Worm (Caenorhabditis elegans) whole organism, L1 larva: ENCODE data around the gene hil-1.

ENCODE experiments used
- aly-2 ChIP-seq: fragments of 150-350 bp; optimal IDR thresholded peaks from 2 replicates; lab custom pipeline; 2014; ENCODE audit warnings: missing biosample characterization, missing genetic modification characterization
- ceh-8 ChIP-seq: fragments of 200-800 bp; sonication (Bioruptor generic); optimal IDR thresholded peaks from 2 replicates; lab custom pipeline; 2018; ENCODE audit warnings: mild to moderate bottlenecking, missing genetic modification characterization, moderate library complexity, missing compliant biosample characterization
- efl-1 ChIP-seq, 4 experiments: fragments of 150-350 bp; optimal IDR thresholded peaks in 3 of 4; peaks in 1 of 4; 1 replicate in 1 of 4; 2 replicates in 3 of 4; lab custom pipeline; 2014; ENCODE audit warnings: missing biosample characterization in 2 of 4, missing genetic modification characterization in 2 of 4, missing genetic modification reagents in 2 of 4
- fkh-10 ChIP-seq: sonication (generic microtip); optimal IDR thresholded peaks from 2 replicates; lab custom pipeline; 2017; ENCODE audit warnings: missing biosample characterization, missing genetic modification reagents, missing genetic modification characterization
- irx-1 ChIP-seq: sonication (generic microtip); optimal IDR thresholded peaks from 2 replicates; lab custom pipeline; 2016; ENCODE audit warnings: missing genetic modification characterization, missing compliant biosample characterization
- lin-13 ChIP-seq: fragments of 150-350 bp; optimal IDR thresholded peaks from 2 replicates; lab custom pipeline; 2014; ENCODE audit warnings: missing biosample characterization, missing genetic modification reagents, missing genetic modification characterization
- lin-39 ChIP-seq: fragments of 150-350 bp; optimal IDR thresholded peaks from 2 replicates; lab custom pipeline; 2014; ENCODE audit warnings: missing biosample characterization, missing genetic modification reagents, missing genetic modification characterization
- nhr-12 ChIP-seq: sonication (generic microtip); optimal IDR thresholded peaks from 2 replicates; lab custom pipeline; 2017; ENCODE audit warnings: missing biosample characterization, missing genetic modification characterization
- nhr-28 ChIP-seq: fragments of 150-350 bp; optimal IDR thresholded peaks from 2 replicates; lab custom pipeline; 2014; ENCODE audit warnings: missing biosample characterization, missing genetic modification characterization
- nhr-76 ChIP-seq: sonication (generic microtip); optimal IDR thresholded peaks from 2 replicates; lab custom pipeline; 2017; ENCODE audit warnings: missing biosample characterization, missing genetic modification characterization
- nhr-84 ChIP-seq: sonication (generic microtip); optimal IDR thresholded peaks from 2 replicates; lab custom pipeline; 2017; ENCODE audit warnings: missing biosample characterization, missing genetic modification characterization
- sox-4 ChIP-seq: sonication (generic microtip); optimal IDR thresholded peaks from 2 replicates; lab custom pipeline; 2016; ENCODE audit warnings: missing genetic modification characterization, missing compliant biosample characterization
- tlp-1 ChIP-seq: fragments of 150-350 bp; optimal IDR thresholded peaks from 2 replicates; lab custom pipeline; 2014; ENCODE audit warnings: missing biosample characterization, missing genetic modification characterization
- unc-62 ChIP-seq: fragments of 150-350 bp; optimal IDR thresholded peaks from 2 replicates; lab custom pipeline; 2014; ENCODE audit warnings: missing biosample characterization, missing genetic modification reagents, missing genetic modification characterization

- TF ChIP-seq efl-1 (optimal IDR thresholded peaks at IDR 0.05; lab: Kevin White, UChicago): peak; percentile 2 to 8
- TF ChIP-seq efl-1 (GFP tag; optimal IDR thresholded peaks at IDR 0.05 in 1 of 2; lab: Kevin White, UChicago): peak in 1 of 2 experiments; percentile 74
- no peak for TF ChIP-seq nhr-76 (tag; lab: Kevin White, UChicago)
- no peak for TF ChIP-seq lin-39 (tag; lab: Kevin White, UChicago)
- no peak for TF ChIP-seq ceh-8 (GFP tag; lab: Kevin White, UChicago)
- no peak for TF ChIP-seq unc-62 (GFP tag; lab: Kevin White, UChicago)
- no peak for TF ChIP-seq lin-13 (GFP tag; lab: Kevin White, UChicago)
- no peak for TF ChIP-seq nhr-28 (tag; lab: Kevin White, UChicago)
- no peak for TF ChIP-seq aly-2 (tag; lab: Kevin White, UChicago)
- no peak for TF ChIP-seq irx-1 (tag; lab: Kevin White, UChicago)
- no peak for TF ChIP-seq nhr-84
- no peak for TF ChIP-seq fkh-10
- no peak for TF ChIP-seq sox-4
- TF ChIP-seq nhr-12 (tag; lab: Kevin White, UChicago): no peak
- TF ChIP-seq tlp-1 (tag; lab: Kevin White, UChicago): no peak
Observed at ce11 chrV:14948566-14948965, 1.0 kb upstream of the hil-1 start.
